Worm (Caenorhabditis elegans): Measurements from ENCODE around the gene mtss-1.
A peak's percentile ranks its signal among the peaks of the same experiment; 100 is the strongest.

The mtss-1 gene

ce11 chrIII:8749487-8749886, 18.6 kb upstream of the mtss-1 start, which contains the start of gene sma-2 (continued):
- TF ChIP-seq B0019.2 (GFP tag; conservative IDR thresholded peaks at IDR 0.05): no peak
- no peak for TF ChIP-seq tlf-1 (GFP tag; optimal IDR thresholded peaks at IDR 0.05)
- TF ChIP-seq F23B12.7 (tag; optimal IDR thresholded peaks at IDR 0.05; ENCODE audit: insufficient read depth): peak; percentile 47
- no peak for TF ChIP-seq sdz-38 (tag; optimal IDR thresholded peaks at IDR 0.05)
- peak; percentile 54 for TF ChIP-seq chd-7 (tag; optimal IDR thresholded peaks at IDR 0.05)
- no peak for TF ChIP-seq snpc-4 (GFP tag; optimal IDR thresholded peaks at IDR 0.05)
- TF ChIP-seq snpc-4 (tag; optimal IDR thresholded peaks at IDR 0.05): peak in 1 of 4 experiments; percentile 30
- no peak for TF ChIP-seq mxl-1 (tag; optimal IDR thresholded peaks at IDR 0.05)
- peak; percentile 26 for TF ChIP-seq ztf-26 (tag; optimal IDR thresholded peaks at IDR 0.05)
- no peak for TF ChIP-seq hsf-1 (GFP tag; IDR thresholded peaks at IDR 0.05)
- no peak for TF ChIP-seq lag-1 (GFP tag; IDR thresholded peaks at IDR 0.05)
- no peak for TF ChIP-seq efl-1 (GFP tag; optimal IDR thresholded peaks at IDR 0.05)
- peak; percentile 7 for TF ChIP-seq nhr-90 (tag; optimal IDR thresholded peaks at IDR 0.05)
- TF ChIP-seq nfyb-1 (GFP tag; IDR thresholded peaks at IDR 0.05): 0 out of 2 replicates have a peak, but pooled peaks have one; percentile 33
- TF ChIP-seq tbp1 (GFP tag; optimal IDR thresholded peaks at IDR 0.05): peak; percentile 36
- TF ChIP-seq dox-1 (GFP tag; IDR thresholded peaks at IDR 0.05): no peak; the same call in 1 of the 2 replicates
- TF ChIP-seq ceh-91 (GFP tag; IDR thresholded peaks at IDR 0.05): no peak
- TF ChIP-seq attf-3 (GFP tag; conservative IDR thresholded peaks at IDR 0.05): no peak
- TF ChIP-seq ceh-58 (GFP tag; IDR thresholded peaks at IDR 0.05): no peak
- TF ChIP-seq F10E7.11 (tag; optimal IDR thresholded peaks at IDR 0.05): no peak
- TF ChIP-seq cebp-1 (GFP tag; IDR thresholded peaks at IDR 0.05): no peak
- TF ChIP-seq cebp-1 (tag; optimal IDR thresholded peaks at IDR 0.05): peak; percentile 73
- no peak for TF ChIP-seq gei-17 (GFP tag; optimal IDR thresholded peaks at IDR 0.05)
- no peak for TF ChIP-seq somi-1 (GFP tag; optimal IDR thresholded peaks at IDR 0.05)
- no peak for TF ChIP-seq lin-26 (GFP tag; IDR thresholded peaks at IDR 0.05)
- TF ChIP-seq tbx-9 (tag; optimal IDR thresholded peaks at IDR 0.05; ENCODE audit: borderline replicate concordance): no peak
- TF ChIP-seq let-526 (GFP tag; IDR thresholded peaks at IDR 0.05): 0 out of 2 replicates have a peak, but pooled peaks have one; percentile 50
- TF ChIP-seq rpc-1 (optimal IDR thresholded peaks at IDR 0.05): no peak
- no peak for TF ChIP-seq rpc-1 (tag; optimal IDR thresholded peaks at IDR 0.05)
- no peak for TF ChIP-seq Y95B8A.8 (GFP tag; IDR thresholded peaks at IDR 0.05)
- no peak for TF ChIP-seq F57A8.1 (GFP tag; optimal IDR thresholded peaks at IDR 0.05)
- TF ChIP-seq B0336.3 (GFP tag; IDR thresholded peaks at IDR 0.05): peak; percentile 44; the same call in 1 of the 2 replicates
- TF ChIP-seq lin-40 (tag; optimal IDR thresholded peaks at IDR 0.05): peak; percentile 64
- peak; percentile 85 for TF ChIP-seq hmg-1.2 (GFP tag; IDR thresholded peaks at IDR 0.05)
- TF ChIP-seq let-607 (tag; optimal IDR thresholded peaks at IDR 0.05): peak; percentile 24 to 30
- TF ChIP-seq ekl-4 (GFP tag; IDR thresholded peaks at IDR 0.05): no peak
- peak; percentile 68 for TF ChIP-seq atf-7 (tag; optimal IDR thresholded peaks at IDR 0.05)
- TF ChIP-seq ceh-100 (GFP tag; IDR thresholded peaks at IDR 0.05): no peak

DNA sequence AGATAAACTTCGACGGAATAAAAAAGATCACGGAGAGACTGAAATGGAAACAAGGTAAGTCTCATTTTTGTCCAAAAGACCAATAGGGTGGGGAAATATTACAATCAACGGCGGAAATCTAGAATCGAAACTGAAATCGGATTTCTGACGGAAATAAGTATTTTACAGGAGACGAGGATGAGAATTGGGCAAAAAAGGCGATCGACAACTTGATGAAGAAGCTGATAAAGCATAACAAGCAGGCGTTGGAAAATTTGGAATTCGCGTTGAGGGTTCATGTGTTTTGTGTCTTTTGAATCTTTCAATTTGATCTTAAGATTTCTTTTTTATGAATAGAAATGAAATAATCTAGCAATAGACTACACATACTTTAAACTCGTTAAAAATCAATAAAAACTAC, 17.5 kb upstream of the mtss-1 start, which contains the start of gene ugtp-1:
Gene ugtp-1 (minus strand): TSS at position 101 of the 400 bp plus-strand sequence.
- TF ChIP-seq madf-6 (GFP tag; IDR thresholded peaks at IDR 0.05) (no peak), Y67H2A.10 (GFP tag; conservative IDR thresholded peaks at IDR 0.05) (no peak), ztf-28 (GFP tag; IDR thresholded peaks at IDR 0.05) (no peak), nhr-120 (GFP tag; IDR thresholded peaks at IDR 0.05) (no peak), repo-1 (tag; optimal IDR thresholded peaks at IDR 0.05) (no peak), xnd-1 (tag; optimal IDR thresholded peaks at IDR 0.05) (no peak), K11D2.4 (GFP tag; IDR thresholded peaks at IDR 0.05) (no peak), egl-44 (GFP tag; IDR thresholded peaks at IDR 0.05) (no peak), hmg-20 (GFP tag; IDR thresholded peaks at IDR 0.05) (no peak), ZK185.1 (tag; optimal IDR thresholded peaks at IDR 0.05; ENCODE audit: poor library complexity, severe bottlenecking) (no peak), athp-1 (tag; optimal IDR thresholded peaks at IDR 0.05) (no peak), F33H1.4 (GFP tag; IDR thresholded peaks at IDR 0.05) (no peak), lag-1 (GFP tag; IDR thresholded peaks at IDR 0.05) (no peak), ztf-18 (tag; optimal IDR thresholded peaks at IDR 0.05) (no peak), ztf-3 (GFP tag; optimal IDR thresholded peaks at IDR 0.05) (no peak)
